Worm (Caenorhabditis elegans) whole organism, young adult: Measurements from ENCODE around the gene F01D5.8.

Source experiments
- B0261.1 ChIP-seq: sonication (generic microtip); optimal IDR thresholded peaks from 2 replicates; lab custom pipeline; 2016; ENCODE audit warnings: mild to moderate bottlenecking, missing genetic modification characterization, moderate library complexity, missing compliant biosample characterization
- C06A6.2 ChIP-seq: fragments of 200-800 bp; sonication (Bioruptor generic); conservative IDR thresholded peaks from 2 replicates; pipeline ENCODE4 v1.3.6; 2022; ENCODE audit warnings: missing genetic modification characterization, missing compliant biosample characterization
- F10E7.11 ChIP-seq: sonication (generic microtip); optimal IDR thresholded peaks from 2 replicates; lab custom pipeline; 2017; ENCODE audit warnings: mild to moderate bottlenecking, missing genetic modification characterization, moderate library complexity, missing compliant biosample characterization
- F37B4.10 ChIP-seq: fragments of 200-800 bp; sonication (Bioruptor generic); IDR thresholded peaks from 2 replicates; pipeline ENCODE4 v1.3.6; 2022; ENCODE audit warnings: missing genetic modification characterization, missing compliant biosample characterization
- F39B2.1 ChIP-seq: fragments of 200-800 bp; sonication (Bioruptor generic); IDR thresholded peaks from 2 replicates; pipeline ENCODE4 v1.3.6; 2022; ENCODE audit warnings: missing genetic modification reagents, missing genetic modification characterization, missing compliant biosample characterization
- F49E8.2 ChIP-seq: sonication (generic microtip); optimal IDR thresholded peaks from 3 replicates; lab custom pipeline; 2017; ENCODE audit warnings: missing genetic modification characterization, mild to moderate bottlenecking, missing compliant biosample characterization, antibody characterized with exemption, moderate library complexity; ENCODE audit not compliant: insufficient read depth
- T26A5.8 ChIP-seq: sonication (generic microtip); optimal IDR thresholded peaks from 2 replicates; lab custom pipeline; 2016; ENCODE audit warnings: missing genetic modification characterization, missing compliant biosample characterization
- Y56A3A.18 ChIP-seq: fragments of 200-800 bp; sonication (Bioruptor generic); IDR thresholded peaks from 2 replicates; pipeline ENCODE4 v1.3.6; 2022; ENCODE audit warnings: missing genetic modification reagents, missing genetic modification characterization, missing compliant biosample characterization
- Y95B8A.8 ChIP-seq: fragments of 200-800 bp; sonication (Bioruptor generic); IDR thresholded peaks from 2 replicates; pipeline ENCODE4 v1.3.6; 2022; ENCODE audit warnings: missing genetic modification reagents, missing genetic modification characterization, missing compliant biosample characterization
- ZK185.1 ChIP-seq: sonication (generic microtip); optimal IDR thresholded peaks from 2 replicates; lab custom pipeline; 2016; ENCODE audit warnings: mild to moderate bottlenecking, missing genetic modification characterization, missing compliant biosample characterization; ENCODE audit not compliant: poor library complexity, severe bottlenecking
- atf-7 ChIP-seq: sonication (generic microtip); optimal IDR thresholded peaks from 2 replicates; lab custom pipeline; 2017; ENCODE audit warnings: mild to moderate bottlenecking, missing genetic modification characterization, missing compliant biosample characterization
- attf-6 ChIP-seq: fragments of 200-800 bp; sonication (Bioruptor generic); IDR thresholded peaks from 2 replicates; pipeline ENCODE4 v1.3.6; 2022; ENCODE audit warnings: missing genetic modification reagents, missing genetic modification characterization, missing compliant biosample characterization
- bed-2 ChIP-seq: fragments of 200-800 bp; sonication (Bioruptor generic); IDR thresholded peaks from 2 replicates; pipeline ENCODE4 v1.3.6; 2022; ENCODE audit warnings: missing genetic modification reagents, missing genetic modification characterization, missing compliant biosample characterization
- cebp-2 ChIP-seq: fragments of 200-800 bp; sonication (Bioruptor generic); IDR thresholded peaks from 2 replicates; pipeline ENCODE4 v1.3.6; 2022; ENCODE audit warnings: missing genetic modification characterization, missing compliant biosample characterization
- ceh-100 ChIP-seq: fragments of 200-800 bp; sonication (Bioruptor generic); IDR thresholded peaks from 2 replicates; pipeline ENCODE4 v1.3.6; 2022; ENCODE audit warnings: missing genetic modification reagents, missing genetic modification characterization, missing compliant biosample characterization
- ceh-27 ChIP-seq: fragments of 200-800 bp; sonication (Bioruptor generic); optimal IDR thresholded peaks from 2 replicates; lab custom pipeline; 2018; ENCODE audit warnings: mild to moderate bottlenecking, missing genetic modification characterization, moderate library complexity, missing compliant biosample characterization
- ceh-91 ChIP-seq: fragments of 200-800 bp; sonication (Bioruptor generic); IDR thresholded peaks from 2 replicates; pipeline ENCODE4 v1.3.6; 2022; ENCODE audit warnings: missing genetic modification reagents, missing genetic modification characterization, missing compliant biosample characterization
- die-1 ChIP-seq: sonication (generic microtip); optimal IDR thresholded peaks from 2 replicates; lab custom pipeline; 2016; ENCODE audit warnings: missing genotype, mild to moderate bottlenecking, missing genetic modification characterization, missing compliant biosample characterization
- dox-1 ChIP-seq: fragments of 200-800 bp; sonication (Bioruptor generic); IDR thresholded peaks from 2 replicates; pipeline ENCODE4 v1.3.6; 2022; ENCODE audit warnings: missing genetic modification reagents, missing genetic modification characterization, missing compliant biosample characterization
- dpl-1 ChIP-seq: fragments of 150-350 bp; optimal IDR thresholded peaks from 2 replicates; lab custom pipeline; 2014; ENCODE audit warnings: missing biosample characterization, missing genetic modification reagents, missing genetic modification characterization
- ets-4 ChIP-seq: fragments of 200-800 bp; sonication (Bioruptor generic); optimal IDR thresholded peaks from 2 replicates; lab custom pipeline; 2018; ENCODE audit warnings: mild to moderate bottlenecking, missing genetic modification characterization, missing compliant biosample characterization
- hlh-12 ChIP-seq: sonication (generic microtip); optimal IDR thresholded peaks from 2 replicates; lab custom pipeline; 2016; ENCODE audit warnings: missing genetic modification characterization, missing compliant biosample characterization
- hlh-26 ChIP-seq: fragments of 200-800 bp; sonication (Bioruptor generic); conservative IDR thresholded peaks from 2 replicates; pipeline ENCODE4 v1.3.6; 2022; ENCODE audit warnings: missing genetic modification reagents, missing genetic modification characterization, missing compliant biosample characterization
- lag-1 ChIP-seq: fragments of 200-800 bp; sonication (Bioruptor generic); IDR thresholded peaks from 2 replicates; pipeline ENCODE4 v1.3.6; 2022; ENCODE audit warnings: missing genetic modification reagents, missing genetic modification characterization, missing compliant biosample characterization
- lin-54 ChIP-seq: fragments of 200-800 bp; sonication (Bioruptor generic); optimal IDR thresholded peaks from 2 replicates; lab custom pipeline; 2018; ENCODE audit warnings: mild to moderate bottlenecking, missing genetic modification characterization, missing compliant biosample characterization
- lir-1 ChIP-seq: fragments of 200-800 bp; sonication (Bioruptor generic); conservative IDR thresholded peaks from 2 replicates; pipeline ENCODE4 v1.3.6; 2022; ENCODE audit warnings: missing genetic modification reagents, missing genetic modification characterization, missing compliant biosample characterization
- lsy-27 ChIP-seq: sonication (generic microtip); optimal IDR thresholded peaks from 2 replicates; lab custom pipeline; 2017; ENCODE audit warnings: missing genetic modification characterization, mild to moderate bottlenecking, missing compliant biosample characterization, antibody characterized with exemption, missing genotype, borderline replicate concordance; ENCODE audit not compliant: insufficient read depth
- madf-3 ChIP-seq: fragments of 200-800 bp; sonication (Bioruptor generic); IDR thresholded peaks from 2 replicates; pipeline ENCODE4 v1.3.6; 2022; ENCODE audit warnings: missing genetic modification reagents, missing genetic modification characterization, missing compliant biosample characterization
- nhr-179 ChIP-seq: sonication (generic microtip); optimal IDR thresholded peaks from 2 replicates; lab custom pipeline; 2016; ENCODE audit warnings: mild to moderate bottlenecking, missing genetic modification characterization, missing compliant biosample characterization
- nhr-80 ChIP-seq: sonication (generic microtip); optimal IDR thresholded peaks from 2 replicates; lab custom pipeline; 2016; ENCODE audit warnings: missing genetic modification characterization, missing compliant biosample characterization
- pbrm-1 ChIP-seq: fragments of 200-800 bp; sonication (Bioruptor generic); IDR thresholded peaks from 2 replicates; pipeline ENCODE4 v1.3.6; 2022; ENCODE audit warnings: missing genetic modification reagents, missing genetic modification characterization, missing compliant biosample characterization
- snpc-1.3 ChIP-seq: sonication (generic microtip); optimal IDR thresholded peaks from 2 replicates; lab custom pipeline; 2017; ENCODE audit warnings: missing genetic modification characterization, mild to moderate bottlenecking, missing compliant biosample characterization, antibody characterized with exemption, moderate library complexity, missing genotype, missing genetic modification reagents; ENCODE audit not compliant: insufficient read depth
- snpc-4 ChIP-seq, 5 experiments: fragments of 150-350 bp in 1 of 5; sonication (generic microtip) in 4 of 5; optimal IDR thresholded peaks; 2 replicates each; lab custom pipeline; 2014 to 2018; ENCODE audit warnings: missing genetic modification characterization in 5 of 5, missing biosample characterization in 3 of 5, antibody characterized with exemption in 2 of 5, mild to moderate bottlenecking in 2 of 5, missing compliant biosample characterization in 2 of 5, missing genotype in 2 of 5, moderate library complexity in 2 of 5, missing genetic modification reagents in 1 of 5
- somi-1 ChIP-seq: fragments of 200-800 bp; sonication (Bioruptor generic); optimal IDR thresholded peaks from 2 replicates; lab custom pipeline; 2018; ENCODE audit warnings: mild to moderate bottlenecking, missing genetic modification characterization, missing compliant biosample characterization
- sptf-2 ChIP-seq: fragments of 200-800 bp; sonication (Bioruptor generic); optimal IDR thresholded peaks from 2 replicates; lab custom pipeline; 2018; ENCODE audit warnings: mild to moderate bottlenecking, missing genetic modification characterization, missing compliant biosample characterization
- tbx-9 ChIP-seq: sonication (generic microtip); optimal IDR thresholded peaks from 2 replicates; lab custom pipeline; 2016; ENCODE audit warnings: borderline replicate concordance, missing genetic modification characterization, inconsistent platforms, missing compliant biosample characterization
- tlf-1 ChIP-seq: fragments of 200-800 bp; sonication (Bioruptor generic); optimal IDR thresholded peaks from 2 replicates; lab custom pipeline; 2018; ENCODE audit warnings: mild to moderate bottlenecking, missing genetic modification characterization, missing compliant biosample characterization
- zim-3 ChIP-seq: sonication (generic microtip); optimal IDR thresholded peaks from 2 replicates; lab custom pipeline; 2017; ENCODE audit warnings: mild to moderate bottlenecking, missing genetic modification characterization, moderate library complexity, missing compliant biosample characterization
- ztf-18 ChIP-seq: sonication (generic microtip); optimal IDR thresholded peaks from 2 replicates; lab custom pipeline; 2016; ENCODE audit warnings: missing genotype, mild to moderate bottlenecking, missing genetic modification characterization, missing compliant biosample characterization
- ztf-3 ChIP-seq: fragments of 200-800 bp; sonication (Bioruptor generic); optimal IDR thresholded peaks from 2 replicates; lab custom pipeline; 2018; ENCODE audit warnings: mild to moderate bottlenecking, missing genetic modification characterization, missing compliant biosample characterization

Gene F01D5.8

DNA sequence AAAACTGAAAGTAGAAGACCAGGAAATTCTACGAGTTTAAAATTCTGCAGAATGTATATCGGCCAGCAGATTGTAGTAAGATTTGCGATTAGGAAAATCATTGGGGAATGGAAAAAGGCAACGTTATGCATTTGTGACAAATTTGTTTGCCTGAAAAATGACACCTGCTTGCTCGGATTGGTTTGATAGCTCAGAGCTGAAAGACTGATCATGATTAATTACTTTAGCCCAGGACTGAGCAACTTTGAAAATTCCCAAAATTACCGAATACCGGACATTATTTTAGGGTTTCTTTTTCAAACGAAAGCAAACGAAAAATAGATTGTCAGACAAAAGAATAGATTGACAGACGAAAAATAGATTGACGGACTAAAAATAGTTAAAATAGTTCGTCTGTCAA, 26.0 kb upstream of the F01D5.8 start, which contains the start of gene sre-47:
TSS of gene sre-47 (minus strand) at position 101 of the 400 bp plus-strand sequence.
- TF ChIP-seq Y95B8A.8 (GFP tag; lab: Robert Waterston, UW) (no peak), F37B4.10 (GFP tag; lab: Robert Waterston, UW) (no peak), F49E8.2 (no peak), madf-3 (no peak), B0261.1 (tag; lab: Kevin White, UChicago) (no peak)

DNA sequence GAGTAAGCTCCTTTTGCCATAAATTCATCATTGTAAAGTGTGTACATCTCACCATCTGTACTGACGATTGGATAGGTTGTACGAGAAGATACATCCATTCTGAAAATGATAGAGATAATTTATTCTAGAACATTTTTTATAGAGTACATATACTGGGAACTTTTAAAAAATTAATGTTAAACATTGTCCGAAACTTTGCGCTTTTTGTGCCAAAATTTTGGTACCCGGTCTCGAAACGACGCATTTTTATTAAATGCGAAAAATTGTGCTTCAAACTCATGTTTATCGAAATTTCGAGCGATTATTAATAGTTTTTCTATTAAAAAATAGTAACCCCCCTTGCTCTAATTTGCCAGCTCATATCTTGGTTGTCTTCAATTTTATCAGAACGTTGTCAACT, 18.8 kb upstream of the F01D5.8 start, which contains the start of gene Y39G8B.5:
TSS of gene Y39G8B.5 (minus strand) at position 101 of the 400 bp plus-strand sequence.
- TF ChIP-seq atf-7 (tag; lab: Kevin White, UChicago) = no peak
- TF ChIP-seq tbx-9 (tag; lab: Kevin White, UChicago) = no peak
- no peak for TF ChIP-seq B0261.1 (tag; lab: Kevin White, UChicago)
- TF ChIP-seq lir-1 (GFP tag; lab: Robert Waterston, UW) = no peak
- TF ChIP-seq ztf-3 = no peak
- no peak for TF ChIP-seq lag-1 (GFP tag; lab: Robert Waterston, UW)
- no peak for TF ChIP-seq nhr-80 (tag; lab: Kevin White, UChicago)
- no peak for TF ChIP-seq C06A6.2 (GFP tag; lab: Robert Waterston, UW)
- TF ChIP-seq ceh-91 (GFP tag; lab: Robert Waterston, UW) = no peak
- no peak for TF ChIP-seq cebp-2 (GFP tag; lab: Robert Waterston, UW)
- TF ChIP-seq hlh-12 (tag; lab: Kevin White, UChicago) = no peak
- no peak for TF ChIP-seq nhr-179 (tag; lab: Kevin White, UChicago)

DNA sequence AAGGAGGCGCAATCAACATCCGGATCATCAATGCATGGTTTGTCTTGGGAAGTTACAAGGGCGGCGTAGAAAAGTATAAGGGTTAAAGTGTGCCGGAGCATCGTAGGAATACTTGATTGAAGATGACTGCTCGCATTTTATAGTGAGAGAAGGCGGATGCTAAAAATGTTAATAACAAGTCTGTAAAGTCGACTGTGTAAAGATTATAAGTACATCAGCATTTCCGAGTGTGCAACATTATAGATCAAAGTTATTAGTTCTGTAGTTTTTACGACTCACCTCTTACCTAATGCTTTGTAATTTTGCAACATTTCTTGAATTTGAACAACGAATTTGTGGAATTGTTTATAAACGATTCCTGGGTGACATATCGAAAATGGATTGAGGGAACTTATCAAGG, 15.6 kb upstream of the F01D5.8 start, which contains the start of gene Y39G8B.7:
TSS of gene Y39G8B.7 (minus strand) at position 101 of the 400 bp plus-strand sequence.
- no peak for TF ChIP-seq pbrm-1
- no peak for TF ChIP-seq C06A6.2 (GFP tag; lab: Robert Waterston, UW)
- no peak for TF ChIP-seq tlf-1
- TF ChIP-seq somi-1 (GFP tag; lab: Kevin White, UChicago) = no peak
- TF ChIP-seq bed-2 = no peak
- TF ChIP-seq ceh-27 (GFP tag; lab: Kevin White, UChicago) = no peak
- no peak for TF ChIP-seq sptf-2 (GFP tag; lab: Kevin White, UChicago)
- TF ChIP-seq die-1 (tag; lab: Kevin White, UChicago) = no peak
- no peak for TF ChIP-seq ZK185.1 (tag; lab: Kevin White, UChicago)
- TF ChIP-seq dox-1 (GFP tag; lab: Robert Waterston, UW) = no peak
- no peak for TF ChIP-seq dpl-1 (GFP tag; lab: Kevin White, UChicago)
- no peak for TF ChIP-seq atf-7 (tag; lab: Kevin White, UChicago)
- no peak for TF ChIP-seq ceh-100
- TF ChIP-seq snpc-1.3 (tag; lab: Kevin White, UChicago) = no peak
- no peak for TF ChIP-seq F39B2.1 (GFP tag; lab: Robert Waterston, UW)
- TF ChIP-seq B0261.1 (tag; lab: Kevin White, UChicago) = no peak
- no peak for TF ChIP-seq zim-3 (tag; lab: Kevin White, UChicago)

DNA sequence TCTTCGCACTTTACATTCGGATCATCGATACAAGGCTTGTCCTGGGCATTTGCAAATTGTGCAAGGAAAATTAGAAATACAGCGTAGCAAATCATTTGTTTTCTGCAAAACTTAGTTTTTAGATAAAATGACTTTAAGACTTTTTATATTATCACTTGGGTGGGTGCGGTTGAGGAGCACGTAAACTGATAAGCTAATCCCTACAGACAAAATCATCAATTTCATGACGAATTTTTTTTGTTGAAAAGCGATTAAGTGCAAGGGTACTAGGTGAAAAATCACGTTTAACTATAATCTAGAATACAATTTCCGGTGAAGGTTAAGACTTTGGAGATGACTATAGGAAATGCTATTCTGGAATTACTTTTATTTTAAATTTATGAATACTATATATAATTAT, 13.0 kb upstream of the F01D5.8 start, which contains the start of gene F01D5.1:
TSS of gene F01D5.1 (minus strand) at position 105 of the 400 bp plus-strand sequence.
- TF ChIP-seq lin-54 (no peak), ztf-18 (tag; lab: Kevin White, UChicago) (no peak), dox-1 (GFP tag; lab: Robert Waterston, UW) (no peak)

DNA sequence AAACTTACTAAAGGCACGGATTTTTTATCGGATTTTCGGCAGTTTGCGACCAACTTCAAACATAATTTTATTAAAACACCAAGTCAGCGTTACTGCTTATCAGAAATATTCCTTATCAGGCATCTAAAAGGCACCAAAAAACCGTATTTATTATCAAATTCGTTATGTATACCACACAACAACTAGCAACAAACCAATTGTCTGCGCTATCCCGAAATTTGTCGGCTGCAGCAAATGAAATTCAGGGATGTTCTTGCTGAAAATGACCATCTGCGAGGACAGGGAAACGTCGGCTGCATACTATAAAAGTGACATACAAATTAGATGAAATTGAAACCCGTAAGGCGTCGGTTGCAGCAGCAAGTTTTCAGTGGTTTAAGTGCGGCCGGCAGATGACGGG, 12.5 kb upstream of the F01D5.8 start:
- no peak for TF ChIP-seq ztf-18 (tag; lab: Kevin White, UChicago)
- no peak for TF ChIP-seq Y56A3A.18
- no peak for TF ChIP-seq lsy-27 (tag; lab: Kevin White, UChicago)
- TF ChIP-seq cebp-2 (GFP tag; lab: Robert Waterston, UW) = no peak
- no peak for TF ChIP-seq hlh-26
- TF ChIP-seq hlh-12 (tag; lab: Kevin White, UChicago) = no peak
- TF ChIP-seq ZK185.1 (tag; lab: Kevin White, UChicago) = no peak
- TF ChIP-seq F10E7.11 (tag; lab: Kevin White, UChicago) = no peak
- TF ChIP-seq ets-4 (GFP tag; lab: Kevin White, UChicago) = no peak
- TF ChIP-seq pbrm-1 = no peak
- TF ChIP-seq snpc-4 (GFP tag; optimal IDR thresholded peaks at IDR 0.05; lab: Kevin White, UChicago) = no peak
- peak in 2 of 4 experiments; percentile 48 to 76 for TF ChIP-seq snpc-4 (tag; optimal IDR thresholded peaks at IDR 0.05; lab: Kevin White, UChicago)
- no peak for TF ChIP-seq tlf-1
- no peak for TF ChIP-seq attf-6 (GFP tag; lab: Robert Waterston, UW)
- TF ChIP-seq T26A5.8 = no peak
- no peak for TF ChIP-seq B0261.1 (tag; lab: Kevin White, UChicago)
